Worm (Caenorhabditis elegans) whole organism, young adult: ENCODE measurements around the gene his-32.

Source experiments
- let-526 ChIP-seq: fragments of 200-800 bp; sonication (Bioruptor generic); IDR thresholded peaks from 2 replicates; pipeline ENCODE4 v1.3.6; 2022; ENCODE audit warnings: missing genetic modification reagents, missing genetic modification characterization, missing compliant biosample characterization
- repo-1 ChIP-seq: sonication (generic microtip); optimal IDR thresholded peaks from 2 replicates; lab custom pipeline; 2017; ENCODE audit warnings: mild to moderate bottlenecking, missing genetic modification characterization, missing compliant biosample characterization
- unc-130 ChIP-seq: sonication (generic microtip); optimal IDR thresholded peaks from 2 replicates; lab custom pipeline; 2016; ENCODE audit warnings: missing genetic modification reagents, missing genetic modification characterization, missing compliant biosample characterization

DNA sequence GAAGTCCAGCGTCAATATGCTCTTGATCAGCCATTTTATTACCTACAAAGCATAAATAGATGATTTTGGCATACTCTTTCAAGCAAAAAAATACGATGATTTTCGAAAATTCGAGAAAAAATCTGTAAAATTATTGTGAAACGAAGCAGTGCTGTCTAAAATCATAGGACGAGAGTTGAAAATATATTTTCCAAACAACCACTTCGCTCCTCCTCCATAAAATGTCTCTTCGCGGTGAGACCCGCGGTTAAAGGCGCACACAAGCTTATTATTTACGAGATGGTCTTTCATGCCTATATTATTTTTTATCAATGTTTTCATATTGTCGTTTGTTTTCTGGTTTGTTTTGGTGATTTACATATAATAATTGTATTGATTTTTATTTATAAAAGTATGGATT is 45.2 kb downstream of the his-32 start, which contains the start of gene nap-1:
- no peak for TF ChIP-seq let-526 (GFP tag; lab: Robert Waterston, UW)
- no peak for TF ChIP-seq unc-130 (GFP tag; lab: Kevin White, UChicago)
- no peak for TF ChIP-seq repo-1 (tag; lab: Kevin White, UChicago)
